Fruit fly (Drosophila melanogaster) whole organism, embryonic: Measurements from ENCODE around the gene trbl.
A peak's percentile ranks its signal among the peaks of the same experiment; 100 is the strongest.

Source experiments
- ATbp ChIP-seq: fragments of 200-800 bp; sonication (Bioruptor generic); optimal IDR thresholded peaks from 2 replicates; lab custom pipeline; 2017; ENCODE audit warnings: missing biosample characterization, mild to moderate bottlenecking, missing genetic modification characterization, missing genetic modification reagents
- B-H1 ChIP-seq: fragments of 200-800 bp; sonication (Bioruptor generic); IDR thresholded peaks from 3 replicates; pipeline ENCODE4 v1.3.6; 2022; ENCODE audit warnings: missing biosample characterization, missing genetic modification characterization
- CG11398 ChIP-seq: fragments of 200-800 bp; sonication (Bioruptor generic); optimal IDR thresholded peaks from 2 replicates; lab custom pipeline; 2016; ENCODE audit warnings: missing biosample characterization, missing genetic modification characterization
- CG12942 ChIP-seq: fragments of 200-800 bp; sonication (Bioruptor generic); optimal IDR thresholded peaks from 3 replicates; lab custom pipeline; 2016; ENCODE audit warnings: missing biosample characterization, missing genetic modification characterization
- CG13296 ChIP-seq: fragments of 200-800 bp; sonication (Bioruptor generic); optimal IDR thresholded peaks from 3 replicates; lab custom pipeline; 2018; ENCODE audit warnings: missing biosample characterization, mild to moderate bottlenecking, missing genetic modification characterization
- CG13775 ChIP-seq: fragments of 200-800 bp; sonication (Bioruptor generic); optimal IDR thresholded peaks from 3 replicates; lab custom pipeline; 2017; ENCODE audit warnings: missing biosample characterization, mild to moderate bottlenecking, missing genetic modification characterization
- CG1602 ChIP-seq: fragments of 200-800 bp; sonication (Bioruptor generic); optimal IDR thresholded peaks from 3 replicates; lab custom pipeline; 2016; ENCODE audit warnings: missing biosample characterization, missing genetic modification characterization
- CG16813 ChIP-seq: fragments of 200-800 bp; sonication (Bioruptor generic); IDR thresholded peaks from 3 replicates; pipeline ENCODE4 v1.3.6; 2022; ENCODE audit warnings: missing biosample characterization, missing genetic modification characterization; ENCODE audit not compliant: partially characterized antibody
- CG17328 ChIP-seq: fragments of 200-800 bp; sonication (Bioruptor generic); IDR thresholded peaks from 2 replicates; pipeline ENCODE4 v1.3.6; 2022; ENCODE audit warnings: missing biosample characterization, missing genetic modification characterization
- CG17359 ChIP-seq: fragments of 200-800 bp; sonication (Bioruptor generic); optimal IDR thresholded peaks from 3 replicates; lab custom pipeline; 2018; ENCODE audit warnings: missing biosample characterization, mild to moderate bottlenecking, missing genetic modification characterization, moderate library complexity
- CG1792 ChIP-seq: fragments of 200-800 bp; sonication (Bioruptor generic); optimal IDR thresholded peaks from 2 replicates; lab custom pipeline; 2016; ENCODE audit warnings: missing biosample characterization, missing genetic modification characterization
- CG18599 ChIP-seq: fragments of 200-800 bp; sonication (Bioruptor generic); optimal IDR thresholded peaks from 3 replicates; lab custom pipeline; 2017; ENCODE audit warnings: missing biosample characterization, missing genetic modification characterization, mild to moderate bottlenecking, moderate library complexity, missing genetic modification reagents
- CG2129 ChIP-seq: fragments of 200-800 bp; sonication (Bioruptor generic); IDR thresholded peaks from 2 replicates; pipeline ENCODE4 v1.3.6; 2022; ENCODE audit warnings: missing biosample characterization, missing genetic modification characterization; ENCODE audit not compliant: partially characterized antibody
- CG2202 ChIP-seq: fragments of 200-800 bp; sonication (Bioruptor generic); optimal IDR thresholded peaks from 2 replicates; lab custom pipeline; 2018; ENCODE audit warnings: missing biosample characterization, mild to moderate bottlenecking, missing genetic modification characterization
- CG31224 ChIP-seq: fragments of 200-800 bp; sonication (Bioruptor generic); IDR thresholded peaks from 2 replicates; pipeline ENCODE4 v1.3.6; 2022; ENCODE audit warnings: missing biosample characterization, missing genetic modification characterization
- CG31441 ChIP-seq: fragments of 200-800 bp; sonication (Bioruptor generic); IDR thresholded peaks from 2 replicates; pipeline ENCODE4 v1.3.6; 2022; ENCODE audit warnings: missing biosample characterization, missing genetic modification characterization
- CG3163 ChIP-seq: fragments of 200-800 bp; sonication (Bioruptor generic); optimal IDR thresholded peaks from 3 replicates; lab custom pipeline; 2016; ENCODE audit warnings: missing biosample characterization, missing genetic modification characterization
- CG3407 ChIP-seq: fragments of 200-800 bp; sonication (Bioruptor generic); optimal IDR thresholded peaks from 2 replicates; lab custom pipeline; 2018; ENCODE audit warnings: missing biosample characterization, mild to moderate bottlenecking, missing genetic modification characterization
- CG34422 ChIP-seq: fragments of 200-800 bp; sonication (Bioruptor generic); IDR thresholded peaks from 3 replicates; pipeline ENCODE4 v1.3.6; 2022; ENCODE audit warnings: missing biosample characterization, missing genetic modification characterization
- CHES-1-like ChIP-seq: fragments of 200-800 bp; sonication (Bioruptor generic); optimal IDR thresholded peaks from 2 replicates; lab custom pipeline; 2016; ENCODE audit warnings: missing biosample characterization, missing genetic modification characterization
- D ChIP-seq, 2 experiments: fragments of 200-800 bp in 1 of 2; fragments of >200 bp in 1 of 2; sonication (Bioruptor generic) in 1 of 2; optimal IDR thresholded peaks; 2 replicates in 1 of 2; 3 replicates in 1 of 2; lab custom pipeline; 2017; ENCODE audit warnings: mild to moderate bottlenecking in 1 of 2, missing biosample characterization in 1 of 2, missing genetic modification characterization in 1 of 2, missing genetic modification reagents in 1 of 2
- Doc3 ChIP-seq: fragments of 200-800 bp; sonication (Bioruptor generic); IDR thresholded peaks from 3 replicates; pipeline ENCODE4 v1.3.6; 2022; ENCODE audit warnings: missing biosample characterization, missing genetic modification characterization; ENCODE audit not compliant: partially characterized antibody
- E2f1 ChIP-seq: fragments of 200-800 bp; sonication (Bioruptor generic); IDR thresholded peaks from 2 replicates; pipeline ENCODE4 v1.3.6; 2022; ENCODE audit warnings: missing biosample characterization, missing genetic modification characterization
- E2f2 ChIP-seq: fragments of 200-800 bp; sonication (Bioruptor generic); IDR thresholded peaks from 2 replicates; pipeline ENCODE4 v1.3.6; 2022; ENCODE audit warnings: missing biosample characterization, missing genetic modification characterization
- Gug ChIP-seq: fragments of 200-800 bp; sonication (Bioruptor generic); IDR thresholded peaks from 4 replicates; pipeline ENCODE4 v1.3.6; 2022; ENCODE audit warnings: missing biosample characterization, missing genetic modification characterization
- Hr51 ChIP-seq, 2 experiments: fragments of 200-800 bp; sonication (Bioruptor generic); optimal IDR thresholded peaks; 2 replicates in 1 of 2; 3 replicates in 1 of 2; lab custom pipeline; 2016 to 2018; ENCODE audit warnings: missing biosample characterization in 2 of 2, missing genetic modification characterization in 2 of 2, mild to moderate bottlenecking in 1 of 2, moderate library complexity in 1 of 2
- MTF-1 ChIP-seq: fragments of 200-800 bp; sonication (Bioruptor generic); optimal IDR thresholded peaks from 2 replicates; lab custom pipeline; 2018; ENCODE audit warnings: missing biosample characterization, mild to moderate bottlenecking, missing genetic modification characterization, borderline replicate concordance
- Ravus ChIP-seq: fragments of 200-800 bp; sonication (Bioruptor generic); IDR thresholded peaks from 2 replicates; pipeline ENCODE4 v1.3.6; 2022; ENCODE audit warnings: missing biosample characterization, missing genetic modification characterization
- Sox100B ChIP-seq: fragments of 200-800 bp; sonication (Bioruptor generic); optimal IDR thresholded peaks from 3 replicates; lab custom pipeline; 2018; ENCODE audit warnings: missing biosample characterization, mild to moderate bottlenecking, missing genetic modification characterization
- Sox102F ChIP-seq: fragments of 200-800 bp; sonication (Bioruptor generic); optimal IDR thresholded peaks from 2 replicates; lab custom pipeline; 2018; ENCODE audit warnings: missing biosample characterization, mild to moderate bottlenecking, missing genetic modification characterization, moderate library complexity
- Spps ChIP-seq: fragments of 200-800 bp; sonication (Bioruptor generic); optimal IDR thresholded peaks from 2 replicates; lab custom pipeline; 2018; ENCODE audit warnings: missing biosample characterization, mild to moderate bottlenecking, missing genetic modification characterization
- ash1 ChIP-seq: fragments of 200-800 bp; sonication (Bioruptor generic); optimal IDR thresholded peaks from 2 replicates; lab custom pipeline; 2018; ENCODE audit warnings: missing biosample characterization, mild to moderate bottlenecking, missing genetic modification characterization
- cato ChIP-seq: fragments of 200-800 bp; sonication (Bioruptor generic); optimal IDR thresholded peaks from 2 replicates; lab custom pipeline; 2016; ENCODE audit warnings: missing biosample characterization, missing genetic modification characterization, borderline replicate concordance
- caup ChIP-seq: fragments of 200-800 bp; sonication (Bioruptor generic); optimal IDR thresholded peaks from 3 replicates; lab custom pipeline; 2017; ENCODE audit warnings: missing biosample characterization, mild to moderate bottlenecking, missing genetic modification characterization, moderate library complexity; ENCODE audit not compliant: severe bottlenecking
- eve ChIP-seq, 2 experiments: fragments of >200 bp; optimal IDR thresholded peaks; 2 replicates each; lab custom pipeline; 2017; ENCODE audit warnings: missing biosample characterization in 2 of 2, missing genetic modification characterization in 2 of 2
- fd64A ChIP-seq: fragments of 200-800 bp; sonication (Bioruptor generic); optimal IDR thresholded peaks from 3 replicates; lab custom pipeline; 2018; ENCODE audit warnings: missing biosample characterization, mild to moderate bottlenecking, missing genetic modification characterization
- ind ChIP-seq: fragments of 200-800 bp; sonication (Bioruptor generic); optimal IDR thresholded peaks from 3 replicates; lab custom pipeline; 2016; ENCODE audit warnings: missing biosample characterization, missing genetic modification characterization
- jigr1 ChIP-seq: fragments of 200-800 bp; sonication (Bioruptor generic); IDR thresholded peaks from 3 replicates; pipeline ENCODE4 v1.3.6; 2022; ENCODE audit warnings: missing biosample characterization, missing genetic modification characterization
- lilli ChIP-seq: fragments of 200-800 bp; sonication (Bioruptor generic); optimal IDR thresholded peaks from 3 replicates; lab custom pipeline; 2016; ENCODE audit warnings: missing biosample characterization, missing genetic modification characterization
- maf-S ChIP-seq: fragments of 200-800 bp; sonication (Bioruptor generic); optimal IDR thresholded peaks from 2 replicates; lab custom pipeline; 2016; ENCODE audit warnings: missing biosample characterization, missing genetic modification characterization
- pnt ChIP-seq: fragments of 200-800 bp; sonication (Bioruptor generic); optimal IDR thresholded peaks from 3 replicates; lab custom pipeline; 2016; ENCODE audit warnings: missing biosample characterization, missing genetic modification characterization
- repo ChIP-seq: fragments of 200-800 bp; sonication (Bioruptor generic); optimal IDR thresholded peaks from 2 replicates; lab custom pipeline; 2016; ENCODE audit warnings: missing biosample characterization, missing genetic modification characterization
- shn ChIP-seq: fragments of 200-800 bp; sonication (Bioruptor generic); optimal IDR thresholded peaks from 3 replicates; lab custom pipeline; 2016; ENCODE audit warnings: missing biosample characterization, missing genetic modification characterization
- sim ChIP-seq: fragments of 200-800 bp; sonication (Bioruptor generic); IDR thresholded peaks from 2 replicates; pipeline ENCODE4 v1.3.6; 2022; ENCODE audit warnings: missing biosample characterization, missing genetic modification characterization
- sr ChIP-seq: fragments of 200-800 bp; sonication (Bioruptor generic); IDR thresholded peaks from 3 replicates; pipeline ENCODE4 v1.3.6; 2022; ENCODE audit warnings: missing biosample characterization, missing genetic modification characterization
- stwl ChIP-seq: fragments of 200-800 bp; sonication (Bioruptor generic); optimal IDR thresholded peaks from 3 replicates; lab custom pipeline; 2018; ENCODE audit warnings: missing biosample characterization, mild to moderate bottlenecking, missing genetic modification characterization, moderate library complexity
- tio ChIP-seq: fragments of 200-800 bp; sonication (Bioruptor generic); optimal IDR thresholded peaks from 2 replicates; lab custom pipeline; 2017; ENCODE audit warnings: missing biosample characterization, missing genetic modification characterization, inconsistent platforms
- tna ChIP-seq: fragments of 200-800 bp; sonication (Bioruptor generic); IDR thresholded peaks from 2 replicates; pipeline ENCODE4 v1.3.6; 2022; ENCODE audit warnings: missing biosample characterization, missing genetic modification characterization; ENCODE audit not compliant: partially characterized antibody
- usp ChIP-seq: fragments of >200 bp; optimal IDR thresholded peaks from 2 replicates; lab custom pipeline; 2017; ENCODE audit warnings: missing biosample characterization, missing genetic modification characterization

Gene trbl

dm6 chr3L:20395257-20395909 lies 6.0 kb downstream of the trbl start (continued):
- no peak for TF ChIP-seq sr
- no peak for TF ChIP-seq E2f2
- TF ChIP-seq fd64A, result no peak
- TF ChIP-seq repo (GFP tag; lab: Kevin White, UChicago), result no peak
- TF ChIP-seq CG13296 (GFP tag; lab: Kevin White, UChicago), result peak; percentile 44
- no peak for TF ChIP-seq CG3407
- TF ChIP-seq pnt (GFP tag; lab: Kevin White, UChicago), result no peak
- no peak for TF ChIP-seq CG17328 (GFP tag; lab: Robert Waterston, UW)
- peak; percentile 13 for TF ChIP-seq Sox100B
- peak; percentile 25 for TF ChIP-seq CG1792 (GFP tag; lab: Kevin White, UChicago)
- no peak for TF ChIP-seq Spps
- TF ChIP-seq MTF-1 (GFP tag; lab: Kevin White, UChicago), result no peak
- TF ChIP-seq Sox102F (GFP tag; lab: Kevin White, UChicago), result peak; percentile 22
- no peak for TF ChIP-seq tna (GFP tag; lab: Robert Waterston, UW)
- 0 out of 2 replicates have a peak, but pooled peaks have one; percentile 24 for TF ChIP-seq CG31441 (GFP tag; lab: Robert Waterston, UW)
- no peak for TF ChIP-seq ATbp (GFP tag; lab: Kevin White, UChicago)
- no peak for TF ChIP-seq CG31224 (GFP tag; lab: Robert Waterston, UW)
- TF ChIP-seq CG3163 (GFP tag; lab: Kevin White, UChicago), result peak; percentile 17
- TF ChIP-seq Gug (GFP tag; lab: Robert Waterston, UW), result peak; percentile 17; the same call in 1 of the 4 replicates
- no peak for TF ChIP-seq maf-S (GFP tag; lab: Kevin White, UChicago)
- TF ChIP-seq jigr1 (GFP tag; lab: Robert Waterston, UW), result no peak
- TF ChIP-seq Hr51 (GFP tag; optimal IDR thresholded peaks at IDR 0.05; lab: Kevin White, UChicago), result peak; percentile 28 to 62
- TF ChIP-seq eve (GFP tag; optimal IDR thresholded peaks at IDR 0.05; lab: Kevin White, UChicago), result no peak
- no peak for TF ChIP-seq Doc3 (GFP tag; lab: Robert Waterston, UW)
- peak; percentile 29 for TF ChIP-seq shn (GFP tag; lab: Kevin White, UChicago)
- TF ChIP-seq Ravus (GFP tag; lab: Robert Waterston, UW), result no peak
- no peak for TF ChIP-seq CG17359
- TF ChIP-seq stwl (tag; lab: Kevin White, UChicago), result no peak
- TF ChIP-seq sim, result no peak
- TF ChIP-seq CG34422 (GFP tag; lab: Robert Waterston, UW), result no peak
- no peak for TF ChIP-seq D (optimal IDR thresholded peaks at IDR 0.05; lab: Kevin White, UChicago)
- no peak for TF ChIP-seq D (GFP tag; optimal IDR thresholded peaks at IDR 0.05; lab: Kevin White, UChicago)
- TF ChIP-seq CG11398, result no peak
- peak; percentile 37 for TF ChIP-seq CG13775 (GFP tag; lab: Kevin White, UChicago)
- no peak for TF ChIP-seq CG16813
- peak; percentile 24 for TF ChIP-seq tio (GFP tag; lab: Kevin White, UChicago)
- peak; percentile 46 for TF ChIP-seq caup
- TF ChIP-seq ind, result peak; percentile 55
- no peak for TF ChIP-seq ash1 (GFP tag; lab: Kevin White, UChicago)
- TF ChIP-seq usp, result no peak
- TF ChIP-seq cato, result no peak
- TF ChIP-seq CG18599 (GFP tag; lab: Kevin White, UChicago), result peak; percentile 74
- no peak for TF ChIP-seq B-H1 (GFP tag; lab: Robert Waterston, UW)
- peak; percentile 80 for TF ChIP-seq lilli (GFP tag; lab: Kevin White, UChicago)
- TF ChIP-seq CHES-1-like, result no peak
- no peak for TF ChIP-seq CG12942 (GFP tag; lab: Kevin White, UChicago)
- no peak for TF ChIP-seq CG2202 (tag; lab: Kevin White, UChicago)
- TF ChIP-seq CG1602, result no peak
- TF ChIP-seq CG2129, result no peak
- peak; percentile 54; the same call in 1 of the 2 replicates for TF ChIP-seq E2f1 (GFP tag; lab: Robert Waterston, UW)
